Fruit fly (Drosophila melanogaster) whole organism, adult: ENCODE data around the gene Cwc25.

Experiments used
- CG11617 ChIP-seq: fragments of 200-800 bp; sonication (Bioruptor generic); optimal IDR thresholded peaks from 2 replicates; lab custom pipeline; 2017; ENCODE audit warnings: mild to moderate bottlenecking, missing biosample characterization, missing genetic modification reagents, missing genetic modification characterization
- Crg-1 ChIP-seq: fragments of 200-800 bp; sonication (Bioruptor generic); optimal IDR thresholded peaks from 2 replicates; lab custom pipeline; 2016; ENCODE audit warnings: missing biosample characterization, missing genetic modification characterization

dm6 chr2L:2767627-2768026 lies 22.7 kb downstream of the Cwc25 start, which contains the start of the genes Taf10b and Taf10:
- TF ChIP-seq CG11617 (GFP tag; lab: Kevin White, UChicago) (no peak), Crg-1 (GFP tag; lab: Kevin White, UChicago) (no peak)
